Fruit fly (Drosophila melanogaster) whole organism, embryonic: ENCODE data around the gene CG17855.

ENCODE experiments used
- Antp ChIP-seq: fragments of 200-800 bp; sonication (Bioruptor generic); optimal IDR thresholded peaks from 3 replicates; lab custom pipeline; 2016; ENCODE audit warnings: missing biosample characterization, missing genetic modification characterization
- Bgb ChIP-seq: fragments of 200-800 bp; sonication (Bioruptor generic); IDR thresholded peaks from 2 replicates; pipeline ENCODE4 v1.3.6; 2022; ENCODE audit warnings: missing biosample characterization, missing genetic modification characterization; ENCODE audit not compliant: partially characterized antibody
- CG10274 ChIP-seq: fragments of 200-800 bp; sonication (Bioruptor generic); optimal IDR thresholded peaks from 3 replicates; lab custom pipeline; 2017; ENCODE audit warnings: missing biosample characterization, mild to moderate bottlenecking, missing genetic modification characterization
- CG11247 ChIP-seq: fragments of 200-800 bp; sonication (Bioruptor generic); IDR thresholded peaks from 2 replicates; pipeline ENCODE4 v1.3.6; 2022; ENCODE audit warnings: missing biosample characterization, missing genetic modification characterization
- CG12659 ChIP-seq: fragments of 200-800 bp; sonication (Bioruptor generic); optimal IDR thresholded peaks from 3 replicates; lab custom pipeline; 2017; ENCODE audit warnings: mild to moderate bottlenecking, missing biosample characterization, missing genetic modification reagents, missing genetic modification characterization
- CG13287 ChIP-seq: fragments of 200-800 bp; sonication (Bioruptor generic); IDR thresholded peaks from 2 replicates; pipeline ENCODE4 v1.3.6; 2022; ENCODE audit warnings: missing biosample characterization, missing genetic modification characterization; ENCODE audit not compliant: partially characterized antibody
- CG14014 ChIP-seq: fragments of 200-800 bp; sonication (Bioruptor generic); IDR thresholded peaks from 2 replicates; pipeline ENCODE4 v1.3.6; 2022; ENCODE audit warnings: missing biosample characterization, missing genetic modification characterization
- CG1647 ChIP-seq: fragments of 200-800 bp; sonication (Bioruptor generic); optimal IDR thresholded peaks from 3 replicates; lab custom pipeline; 2016; ENCODE audit warnings: missing biosample characterization, missing genetic modification characterization
- CG1792 ChIP-seq: fragments of 200-800 bp; sonication (Bioruptor generic); optimal IDR thresholded peaks from 2 replicates; lab custom pipeline; 2016; ENCODE audit warnings: missing biosample characterization, missing genetic modification characterization
- CG2875 ChIP-seq: fragments of 200-800 bp; sonication (Bioruptor generic); optimal IDR thresholded peaks from 2 replicates; lab custom pipeline; 2017; ENCODE audit warnings: missing biosample characterization, mild to moderate bottlenecking, missing genetic modification characterization, missing genetic modification reagents
- CG32772 ChIP-seq: fragments of 200-800 bp; sonication (Bioruptor generic); IDR thresholded peaks from 2 replicates; pipeline ENCODE4 v1.3.6; 2022; ENCODE audit warnings: missing biosample characterization, missing genetic modification characterization
- CG5180 ChIP-seq: fragments of 200-800 bp; sonication (Bioruptor generic); optimal IDR thresholded peaks from 3 replicates; lab custom pipeline; 2017; ENCODE audit warnings: missing biosample characterization, missing genetic modification characterization, mild to moderate bottlenecking, moderate library complexity, missing genetic modification reagents
- CG5245 ChIP-seq: fragments of 200-800 bp; sonication (Bioruptor generic); optimal IDR thresholded peaks from 3 replicates; lab custom pipeline; 2016; ENCODE audit warnings: missing biosample characterization, missing genetic modification characterization
- CG6683 ChIP-seq: fragments of 200-800 bp; sonication (Bioruptor generic); optimal IDR thresholded peaks from 2 replicates; lab custom pipeline; 2017; ENCODE audit warnings: missing biosample characterization, mild to moderate bottlenecking, missing genetic modification characterization, missing genetic modification reagents
- CG7839 ChIP-seq: fragments of 200-800 bp; sonication (Bioruptor generic); optimal IDR thresholded peaks from 3 replicates; lab custom pipeline; 2018; ENCODE audit warnings: missing biosample characterization, mild to moderate bottlenecking, missing genetic modification characterization, moderate library complexity
- Dref ChIP-seq: fragments of 200-800 bp; sonication (Bioruptor generic); IDR thresholded peaks from 2 replicates; pipeline ENCODE4 v1.3.6; 2022; ENCODE audit warnings: missing biosample characterization, missing genetic modification characterization
- Drgx ChIP-seq: fragments of 200-800 bp; sonication (Bioruptor generic); IDR thresholded peaks from 2 replicates; pipeline ENCODE4 v1.3.6; 2022; ENCODE audit warnings: missing biosample characterization, missing genetic modification characterization
- Gsc ChIP-seq: fragments of 200-800 bp; sonication (Bioruptor generic); IDR thresholded peaks from 2 replicates; pipeline ENCODE4 v1.3.6; 2022; ENCODE audit warnings: missing biosample characterization, missing genetic modification characterization
- HLH3B ChIP-seq: fragments of 200-800 bp; sonication (Bioruptor generic); IDR thresholded peaks from 2 replicates; pipeline ENCODE4 v1.3.6; 2022; ENCODE audit warnings: missing biosample characterization, missing genetic modification characterization
- HmgD ChIP-seq: fragments of 200-800 bp; sonication (Bioruptor generic); optimal IDR thresholded peaks from 3 replicates; lab custom pipeline; 2016; ENCODE audit warnings: missing biosample characterization, missing genetic modification characterization
- Mrtf ChIP-seq: fragments of 200-800 bp; sonication (Bioruptor generic); IDR thresholded peaks from 3 replicates; pipeline ENCODE4 v1.3.6; 2022; ENCODE audit warnings: missing biosample characterization, missing genetic modification characterization
- NFAT ChIP-seq: fragments of 200-800 bp; sonication (Bioruptor generic); IDR thresholded peaks from 2 replicates; pipeline ENCODE4 v1.3.6; 2022; ENCODE audit warnings: missing biosample characterization, missing genetic modification characterization
- Sin3A ChIP-seq: fragments of >200 bp; optimal IDR thresholded peaks from 2 replicates; lab custom pipeline; 2018
- Sox100B ChIP-seq: fragments of 200-800 bp; sonication (Bioruptor generic); optimal IDR thresholded peaks from 3 replicates; lab custom pipeline; 2018; ENCODE audit warnings: missing biosample characterization, mild to moderate bottlenecking, missing genetic modification characterization
- Taf1 ChIP-seq: fragments of 200-800 bp; sonication (Bioruptor generic); IDR thresholded peaks from 2 replicates; pipeline ENCODE4 v1.3.6; 2022; ENCODE audit warnings: missing biosample characterization, missing genetic modification characterization
- Xbp1 ChIP-seq: fragments of 200-800 bp; sonication (Bioruptor generic); optimal IDR thresholded peaks from 3 replicates; lab custom pipeline; 2016; ENCODE audit warnings: missing biosample characterization, mild to moderate bottlenecking, missing genetic modification characterization
- amos ChIP-seq: fragments of 200-800 bp; sonication (Bioruptor generic); IDR thresholded peaks from 2 replicates; pipeline ENCODE4 v1.3.6; 2022; ENCODE audit warnings: missing biosample characterization, missing genetic modification characterization; ENCODE audit not compliant: partially characterized antibody
- bab2 ChIP-seq: fragments of 200-800 bp; sonication (Bioruptor generic); optimal IDR thresholded peaks from 2 replicates; lab custom pipeline; 2016; ENCODE audit warnings: missing biosample characterization, missing genetic modification characterization
- cato ChIP-seq: fragments of 200-800 bp; sonication (Bioruptor generic); optimal IDR thresholded peaks from 2 replicates; lab custom pipeline; 2016; ENCODE audit warnings: missing biosample characterization, missing genetic modification characterization, borderline replicate concordance
- da ChIP-seq: fragments of 200-800 bp; sonication (Bioruptor generic); optimal IDR thresholded peaks from 2 replicates; lab custom pipeline; 2016; ENCODE audit warnings: missing biosample characterization, missing genetic modification characterization
- dati ChIP-seq: fragments of 200-800 bp; sonication (Bioruptor generic); IDR thresholded peaks from 2 replicates; pipeline ENCODE4 v1.3.6; 2022; ENCODE audit warnings: missing biosample characterization, missing genetic modification characterization
- esg ChIP-seq: fragments of 200-800 bp; sonication (Bioruptor generic); conservative IDR thresholded peaks from 2 replicates; pipeline ENCODE4 v1.3.6; 2022; ENCODE audit warnings: missing biosample characterization, missing genetic modification characterization
- exex ChIP-seq: fragments of 200-800 bp; sonication (Bioruptor generic); optimal IDR thresholded peaks from 4 replicates; lab custom pipeline; 2018; ENCODE audit warnings: missing biosample characterization, mild to moderate bottlenecking, missing genetic modification characterization, moderate library complexity
- fd96Cb ChIP-seq: fragments of 200-800 bp; sonication (Bioruptor generic); optimal IDR thresholded peaks from 2 replicates; lab custom pipeline; 2018; ENCODE audit warnings: missing biosample characterization, mild to moderate bottlenecking, missing genetic modification characterization, moderate library complexity
- grn ChIP-seq: fragments of 200-800 bp; sonication (Bioruptor generic); optimal IDR thresholded peaks from 3 replicates; lab custom pipeline; 2017; ENCODE audit warnings: missing biosample characterization, missing genetic modification characterization
- gro ChIP-seq: fragments of 200-800 bp; sonication (Bioruptor generic); optimal IDR thresholded peaks from 2 replicates; lab custom pipeline; 2016; ENCODE audit warnings: missing biosample characterization, missing genetic modification characterization
- gsb ChIP-seq: fragments of 200-800 bp; sonication (Bioruptor generic); IDR thresholded peaks from 2 replicates; pipeline ENCODE4 v1.3.6; 2022; ENCODE audit warnings: missing biosample characterization, missing genetic modification characterization
- gsb-n ChIP-seq: fragments of 200-800 bp; sonication (Bioruptor generic); optimal IDR thresholded peaks from 3 replicates; lab custom pipeline; 2018; ENCODE audit warnings: missing biosample characterization, mild to moderate bottlenecking, missing genetic modification characterization
- gt ChIP-seq: fragments of 200-800 bp; sonication (Bioruptor generic); IDR thresholded peaks from 2 replicates; pipeline ENCODE4 v1.3.6; 2022; ENCODE audit warnings: missing biosample characterization, missing genetic modification characterization
- lilli ChIP-seq: fragments of 200-800 bp; sonication (Bioruptor generic); optimal IDR thresholded peaks from 3 replicates; lab custom pipeline; 2016; ENCODE audit warnings: missing biosample characterization, missing genetic modification characterization
- nau ChIP-seq: fragments of 200-800 bp; sonication (Bioruptor generic); optimal IDR thresholded peaks from 3 replicates; lab custom pipeline; 2017; ENCODE audit warnings: missing biosample characterization, mild to moderate bottlenecking, missing genetic modification characterization, missing genetic modification reagents
- p53 ChIP-seq: fragments of 200-800 bp; sonication (Bioruptor generic); optimal IDR thresholded peaks from 2 replicates; lab custom pipeline; 2016; ENCODE audit warnings: missing biosample characterization, missing genetic modification characterization
- psq ChIP-seq: fragments of 200-800 bp; sonication (Bioruptor generic); optimal IDR thresholded peaks from 2 replicates; lab custom pipeline; 2017; ENCODE audit warnings: missing biosample characterization, missing genetic modification characterization
- salm ChIP-seq: fragments of 200-800 bp; sonication (Bioruptor generic); optimal IDR thresholded peaks from 2 replicates; lab custom pipeline; 2018; ENCODE audit warnings: missing biosample characterization, mild to moderate bottlenecking, missing genetic modification characterization
- sob ChIP-seq: fragments of 200-800 bp; sonication (Bioruptor generic); IDR thresholded peaks from 2 replicates; pipeline ENCODE4 v1.3.6; 2022; ENCODE audit warnings: missing biosample characterization, missing genetic modification characterization
- stc ChIP-seq: fragments of 200-800 bp; sonication (Bioruptor generic); IDR thresholded peaks from 2 replicates; pipeline ENCODE4 v1.3.6; 2022; ENCODE audit warnings: missing biosample characterization, missing genetic modification characterization
- sug ChIP-seq: fragments of 200-800 bp; optimal IDR thresholded peaks from 2 replicates; lab custom pipeline; 2019; ENCODE audit warnings: missing biosample characterization, mild to moderate bottlenecking, missing genetic modification characterization, moderate library complexity
- toy ChIP-seq: fragments of 200-800 bp; sonication (Bioruptor generic); IDR thresholded peaks from 2 replicates; pipeline ENCODE4 v1.3.6; 2022; ENCODE audit warnings: missing biosample characterization, missing genetic modification characterization
- z ChIP-seq: fragments of 200-800 bp; sonication (Bioruptor generic); IDR thresholded peaks from 3 replicates; pipeline ENCODE4 v1.3.6; 2022; ENCODE audit warnings: missing biosample characterization, missing genetic modification characterization
- zfh2 ChIP-seq: fragments of 200-800 bp; sonication (Bioruptor generic); optimal IDR thresholded peaks from 2 replicates; lab custom pipeline; 2016; ENCODE audit warnings: missing biosample characterization, missing genetic modification characterization

The CG17855 gene

DNA sequence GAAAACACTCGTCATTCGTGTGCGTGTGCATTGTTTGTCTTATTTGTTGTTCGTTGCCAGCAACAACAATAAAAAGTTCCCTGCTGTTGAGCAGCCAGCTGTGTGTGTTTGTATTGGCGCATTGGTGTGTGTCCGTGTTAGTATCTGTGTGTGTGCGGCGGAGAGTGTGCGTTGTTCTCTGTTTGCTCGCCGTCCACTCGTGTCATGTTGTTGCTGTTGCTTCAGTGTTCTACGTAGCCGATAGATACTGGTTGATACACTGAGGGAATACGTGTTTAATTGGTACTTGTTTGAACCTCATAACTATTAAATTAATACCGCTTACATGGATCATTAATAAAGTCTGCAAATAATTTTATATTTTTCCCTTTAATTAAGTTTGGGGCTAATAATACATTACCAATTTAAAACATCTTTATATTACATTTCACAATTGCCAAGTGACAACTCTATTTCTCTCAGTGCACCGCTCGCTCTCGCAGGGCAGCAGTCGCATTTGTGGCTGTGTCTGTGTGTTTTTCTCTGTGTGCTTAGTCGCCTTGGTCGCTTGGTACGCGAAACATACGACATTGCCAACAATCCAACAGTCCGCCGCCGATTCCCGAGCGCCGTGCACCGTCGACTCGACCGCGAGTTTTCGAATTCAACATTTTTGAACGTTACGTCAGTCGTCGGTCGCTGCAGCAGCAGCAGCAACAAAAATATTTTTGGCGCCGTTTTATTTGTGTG, 28.2 kb downstream of the CG17855 start, which contains the start of gene brwl (continued):
- TF ChIP-seq CG5245 (GFP tag; lab: Kevin White, UChicago) = peak; percentile 97
- peak; percentile 95 for TF ChIP-seq Gsc (GFP tag; lab: Robert Waterston, UW)
- no peak for TF ChIP-seq Sin3A (lab: Kevin White, UChicago)
- TF ChIP-seq sob = peak; percentile 98
- peak; percentile 95 for TF ChIP-seq NFAT (GFP tag; lab: Robert Waterston, UW)
- TF ChIP-seq Sox100B (GFP tag; lab: Kevin White, UChicago) = peak; percentile 99
- peak; percentile 93 for TF ChIP-seq exex (tag; lab: Kevin White, UChicago)
- TF ChIP-seq stc (GFP tag; lab: Robert Waterston, UW) = peak; percentile 99
- peak; percentile 99 for TF ChIP-seq Xbp1 (GFP tag; lab: Kevin White, UChicago)
- peak; percentile 42 for TF ChIP-seq Bgb (GFP tag; lab: Robert Waterston, UW)
- TF ChIP-seq zfh2 (GFP tag; lab: Kevin White, UChicago) = peak; percentile 96
- TF ChIP-seq CG7839 (tag; lab: Kevin White, UChicago) = peak; percentile 99
- peak; percentile 86 for TF ChIP-seq dati
- TF ChIP-seq fd96Cb = peak; percentile 99
- TF ChIP-seq toy (GFP tag; lab: Robert Waterston, UW) = peak; percentile 94
- TF ChIP-seq psq = peak; percentile 93
- TF ChIP-seq esg = peak; percentile 98
- TF ChIP-seq CG2875 (GFP tag; lab: Kevin White, UChicago) = peak; percentile 99
- peak; percentile 96 for TF ChIP-seq CG11247
- peak; percentile 98 for TF ChIP-seq bab2 (GFP tag; lab: Kevin White, UChicago)
- TF ChIP-seq z (GFP tag; lab: Robert Waterston, UW) = peak; percentile 81; the same call in 2 of the 3 replicates
- peak; percentile 98 for TF ChIP-seq cato (GFP tag; lab: Kevin White, UChicago)
- peak; percentile 99 for TF ChIP-seq CG12659 (GFP tag; lab: Kevin White, UChicago)
- TF ChIP-seq sug (tag; lab: Kevin White, UChicago) = peak; percentile 97
- peak; percentile 91 for TF ChIP-seq grn (GFP tag; lab: Kevin White, UChicago)
- TF ChIP-seq CG13287 (GFP tag; lab: Robert Waterston, UW) = peak; percentile 51; the same call in 1 of the 2 replicates
- TF ChIP-seq nau (GFP tag; lab: Kevin White, UChicago) = peak; percentile 100
- peak; percentile 99 for TF ChIP-seq Drgx (GFP tag; lab: Robert Waterston, UW)
- peak; percentile 96 for TF ChIP-seq Taf1
- TF ChIP-seq da = peak; percentile 95
- peak; percentile 93 for TF ChIP-seq CG10274 (GFP tag; lab: Kevin White, UChicago)
- TF ChIP-seq gsb-n (tag; lab: Kevin White, UChicago) = peak; percentile 99
- peak; percentile 97 for TF ChIP-seq CG1647 (GFP tag; lab: Kevin White, UChicago)
- peak; percentile 98 for TF ChIP-seq HLH3B (GFP tag; lab: Robert Waterston, UW)
- peak; percentile 27; the same call in 1 of the 2 replicates for TF ChIP-seq amos
- peak; percentile 98 for TF ChIP-seq CG6683 (GFP tag; lab: Kevin White, UChicago)
- TF ChIP-seq gsb (GFP tag; lab: Robert Waterston, UW) = peak; percentile 96
- TF ChIP-seq HmgD (GFP tag; lab: Kevin White, UChicago) = peak; percentile 95
- 0 out of 2 replicates have a peak, but pooled peaks have one; percentile 26 for TF ChIP-seq Dref
- TF ChIP-seq lilli (GFP tag; lab: Kevin White, UChicago) = peak; percentile 99
- TF ChIP-seq gt (GFP tag; lab: Robert Waterston, UW) = peak; percentile 95
- TF ChIP-seq gro = peak; percentile 97
- peak; percentile 98 for TF ChIP-seq salm (tag; lab: Kevin White, UChicago)
- TF ChIP-seq p53 (GFP tag; lab: Kevin White, UChicago) = peak; percentile 92
- peak; percentile 98 for TF ChIP-seq Mrtf (GFP tag; lab: Robert Waterston, UW)
- TF ChIP-seq CG5180 (GFP tag; lab: Kevin White, UChicago) = peak; percentile 93
- TF ChIP-seq Antp (GFP tag; lab: Kevin White, UChicago) = peak; percentile 97
- peak; percentile 95 for TF ChIP-seq CG1792 (GFP tag; lab: Kevin White, UChicago)
- TF ChIP-seq CG32772 (GFP tag; lab: Robert Waterston, UW) = peak; percentile 98
- peak; percentile 98 for TF ChIP-seq CG14014 (GFP tag; lab: Robert Waterston, UW)
